Worm (Caenorhabditis elegans) whole organism, mixed stage, embryonic: Measurements from ENCODE around the gene mtp-18.

Source experiments
- M03D4.4 ChIP-seq: sonication (generic microtip); optimal IDR thresholded peaks from 2 replicates; lab custom pipeline; 2017; ENCODE audit warnings: mild to moderate bottlenecking, missing genetic modification characterization, missing compliant biosample characterization
- bed-3 ChIP-seq: fragments of 200-800 bp; sonication (Bioruptor generic); optimal IDR thresholded peaks from 3 replicates; lab custom pipeline; 2018; ENCODE audit warnings: mild to moderate bottlenecking, missing genetic modification characterization, moderate library complexity, missing compliant biosample characterization
- blmp-1 ChIP-seq: fragments of 150-350 bp; optimal IDR thresholded peaks from 2 replicates; lab custom pipeline; 2014; ENCODE audit warnings: missing biosample characterization, missing genetic modification characterization
- ceh-39 ChIP-seq: fragments of 150-350 bp; optimal IDR thresholded peaks from 2 replicates; lab custom pipeline; 2014; ENCODE audit warnings: missing biosample characterization, missing genetic modification characterization
- ceh-43 ChIP-seq: fragments of 200-800 bp; sonication (Bioruptor generic); optimal IDR thresholded peaks from 2 replicates; lab custom pipeline; 2018; ENCODE audit warnings: mild to moderate bottlenecking, missing genetic modification characterization, moderate library complexity, missing compliant biosample characterization
- ceh-83 ChIP-seq: fragments of 200-800 bp; sonication (Bioruptor generic); optimal IDR thresholded peaks from 2 replicates; lab custom pipeline; 2018; ENCODE audit warnings: mild to moderate bottlenecking, missing genetic modification characterization, missing compliant biosample characterization
- ces-1 ChIP-seq: fragments of 150-350 bp; optimal IDR thresholded peaks from 2 replicates; lab custom pipeline; 2014; ENCODE audit warnings: missing biosample characterization, missing genetic modification reagents, missing genetic modification characterization
- cnd-1 ChIP-seq: fragments of 200-800 bp; sonication (Bioruptor generic); optimal IDR thresholded peaks from 2 replicates; lab custom pipeline; 2018; ENCODE audit warnings: mild to moderate bottlenecking, missing genetic modification characterization, missing compliant biosample characterization
- drap-1 ChIP-seq: fragments of 200-800 bp; sonication (Bioruptor generic); optimal IDR thresholded peaks from 3 replicates; lab custom pipeline; 2018; ENCODE audit warnings: mild to moderate bottlenecking, missing genetic modification characterization, missing compliant biosample characterization
- elt-1 ChIP-seq: sonication (generic microtip); optimal IDR thresholded peaks from 2 replicates; lab custom pipeline; 2017; ENCODE audit warnings: missing genetic modification characterization, mild to moderate bottlenecking, missing compliant biosample characterization, antibody characterized with exemption, moderate library complexity, borderline replicate concordance; ENCODE audit not compliant: insufficient read depth
- elt-3 ChIP-seq: fragments of 150-350 bp; optimal IDR thresholded peaks from 2 replicates; lab custom pipeline; 2014; ENCODE audit warnings: missing biosample characterization, missing genetic modification characterization
- flh-1 ChIP-seq: fragments of 200-800 bp; sonication (Bioruptor generic); optimal IDR thresholded peaks from 2 replicates; lab custom pipeline; 2018; ENCODE audit warnings: mild to moderate bottlenecking, missing genetic modification characterization, moderate library complexity, missing compliant biosample characterization
- ham-2 ChIP-seq: fragments of 200-800 bp; sonication (Bioruptor generic); optimal IDR thresholded peaks from 2 replicates; lab custom pipeline; 2018; ENCODE audit warnings: mild to moderate bottlenecking, missing genetic modification characterization, missing compliant biosample characterization
- hlh-1 ChIP-seq: fragments of 150-350 bp; optimal IDR thresholded peaks from 2 replicates; lab custom pipeline; 2014; ENCODE audit warnings: missing biosample characterization, missing genetic modification reagents, missing genetic modification characterization
- lin-13 ChIP-seq: fragments of 150-350 bp; optimal IDR thresholded peaks from 2 replicates; lab custom pipeline; 2014; ENCODE audit warnings: missing biosample characterization, missing genetic modification characterization
- lin-32 ChIP-seq: fragments of 200-800 bp; sonication (Bioruptor generic); optimal IDR thresholded peaks from 2 replicates; lab custom pipeline; 2018; ENCODE audit warnings: mild to moderate bottlenecking, missing genetic modification characterization, missing compliant biosample characterization
- lsy-2 ChIP-seq: fragments of 150-350 bp; optimal IDR thresholded peaks from 2 replicates; lab custom pipeline; 2014; ENCODE audit warnings: missing biosample characterization, missing genetic modification characterization
- mab-5 ChIP-seq: fragments of 150-350 bp; optimal IDR thresholded peaks from 2 replicates; lab custom pipeline; 2014; ENCODE audit warnings: missing biosample characterization, missing genetic modification characterization
- mep-1 ChIP-seq: fragments of 150-350 bp; optimal IDR thresholded peaks from 2 replicates; lab custom pipeline; 2017; ENCODE audit warnings: missing biosample characterization, missing genetic modification reagents, missing genetic modification characterization, inconsistent platforms
- mls-2 ChIP-seq: sonication (generic microtip); optimal IDR thresholded peaks from 2 replicates; lab custom pipeline; 2016; ENCODE audit warnings: mild to moderate bottlenecking, missing genetic modification characterization, moderate library complexity, missing compliant biosample characterization
- nhr-12 ChIP-seq: fragments of 150-350 bp; optimal IDR thresholded peaks from 2 replicates; lab custom pipeline; 2014; ENCODE audit warnings: missing biosample characterization, missing genetic modification characterization
- nhr-2 ChIP-seq: fragments of 150-350 bp; optimal IDR thresholded peaks from 2 replicates; lab custom pipeline; 2014; ENCODE audit warnings: missing biosample characterization, missing genetic modification characterization
- nhr-28 ChIP-seq: fragments of 150-350 bp; optimal IDR thresholded peaks from 2 replicates; lab custom pipeline; 2014; ENCODE audit warnings: missing biosample characterization, missing genetic modification characterization
- nhr-76 ChIP-seq: sonication (generic microtip); optimal IDR thresholded peaks from 2 replicates; lab custom pipeline; 2017; ENCODE audit warnings: missing biosample characterization, missing genetic modification characterization
- pha-4 ChIP-seq: fragments of 150-350 bp; optimal IDR thresholded peaks from 2 replicates; lab custom pipeline; 2018; ENCODE audit warnings: missing biosample characterization, missing genetic modification reagents, missing genetic modification characterization
- sem-2 ChIP-seq: fragments of 200-800 bp; sonication (Bioruptor generic); optimal IDR thresholded peaks from 2 replicates; lab custom pipeline; 2018; ENCODE audit warnings: mild to moderate bottlenecking, missing genetic modification characterization, missing compliant biosample characterization
- snpc-4 ChIP-seq: fragments of 150-350 bp; optimal IDR thresholded peaks from 2 replicates; lab custom pipeline; 2014; ENCODE audit warnings: missing biosample characterization, missing genetic modification characterization
- tbx-8 ChIP-seq: fragments of 200-800 bp; sonication (Bioruptor generic); optimal IDR thresholded peaks from 2 replicates; lab custom pipeline; 2018; ENCODE audit warnings: mild to moderate bottlenecking, missing genetic modification characterization, moderate library complexity, missing compliant biosample characterization
- unc-120 ChIP-seq: sonication (generic microtip); optimal IDR thresholded peaks from 2 replicates; lab custom pipeline; 2017; ENCODE audit warnings: missing genetic modification characterization, missing compliant biosample characterization; ENCODE audit not compliant: poor library complexity, severe bottlenecking
- unc-39 ChIP-seq: fragments of 150-350 bp; optimal IDR thresholded peaks from 2 replicates; lab custom pipeline; 2014; ENCODE audit warnings: missing biosample characterization, missing genetic modification characterization
- unc-62 ChIP-seq: fragments of 150-350 bp; optimal IDR thresholded peaks from 2 replicates; lab custom pipeline; 2014; ENCODE audit warnings: missing biosample characterization, missing genetic modification reagents, missing genetic modification characterization
- zip-8 ChIP-seq: fragments of 150-350 bp; optimal IDR thresholded peaks from 2 replicates; lab custom pipeline; 2014; ENCODE audit warnings: missing biosample characterization, missing genetic modification characterization
- ztf-11 ChIP-seq: fragments of 150-350 bp; optimal IDR thresholded peaks from 2 replicates; lab custom pipeline; 2014; ENCODE audit warnings: missing biosample characterization, missing genetic modification characterization

mtp-18 gene

DNA sequence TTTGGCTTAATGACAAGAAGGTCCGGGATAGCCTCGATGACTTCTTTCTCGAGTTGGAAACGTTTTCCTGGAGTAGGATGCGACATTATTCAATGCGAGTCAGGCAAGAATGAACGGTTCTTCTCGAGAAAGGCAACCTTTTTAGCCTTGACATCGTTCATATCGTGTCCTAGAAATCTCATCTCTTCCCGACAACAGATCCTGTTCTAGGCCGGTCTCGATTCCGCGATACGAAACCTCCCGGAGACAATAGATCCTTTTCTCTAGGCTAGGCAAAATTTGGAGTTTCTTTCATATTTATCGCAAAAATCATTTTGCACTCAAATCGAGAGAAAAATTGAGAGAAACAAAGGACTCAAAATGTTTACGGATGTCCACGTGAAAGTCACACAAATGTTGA, 32.8 kb upstream of the mtp-18 start, which contains the start of gene rml-3:
TSS of gene rml-3 (minus strand) at position 93 of the 400 bp plus-strand sequence.
- TF ChIP-seq lin-32 (GFP tag; lab: Kevin White, UChicago) (no peak), elt-1 (tag; lab: Kevin White, UChicago) (peak; percentile 77)

ce11 chrX:6235443-6235842, 29.2 kb upstream of the mtp-18 start, which contains the start of gene hsp-43:
Gene hsp-43, minus strand, starts transcription at chrX:6235543.
- TF ChIP-seq mep-1 (tag; lab: Kevin White, UChicago) = no peak
- TF ChIP-seq blmp-1 (tag; lab: Kevin White, UChicago) = no peak
- TF ChIP-seq lin-13 (tag; lab: Kevin White, UChicago) = no peak
- TF ChIP-seq lsy-2 (tag; lab: Kevin White, UChicago) = no peak
- TF ChIP-seq sem-2 (GFP tag; lab: Kevin White, UChicago) = no peak
- TF ChIP-seq elt-1 (tag; lab: Kevin White, UChicago) = no peak
- no peak for TF ChIP-seq unc-39 (tag; lab: Kevin White, UChicago)
- TF ChIP-seq nhr-12 (tag; lab: Kevin White, UChicago) = no peak

DNA sequence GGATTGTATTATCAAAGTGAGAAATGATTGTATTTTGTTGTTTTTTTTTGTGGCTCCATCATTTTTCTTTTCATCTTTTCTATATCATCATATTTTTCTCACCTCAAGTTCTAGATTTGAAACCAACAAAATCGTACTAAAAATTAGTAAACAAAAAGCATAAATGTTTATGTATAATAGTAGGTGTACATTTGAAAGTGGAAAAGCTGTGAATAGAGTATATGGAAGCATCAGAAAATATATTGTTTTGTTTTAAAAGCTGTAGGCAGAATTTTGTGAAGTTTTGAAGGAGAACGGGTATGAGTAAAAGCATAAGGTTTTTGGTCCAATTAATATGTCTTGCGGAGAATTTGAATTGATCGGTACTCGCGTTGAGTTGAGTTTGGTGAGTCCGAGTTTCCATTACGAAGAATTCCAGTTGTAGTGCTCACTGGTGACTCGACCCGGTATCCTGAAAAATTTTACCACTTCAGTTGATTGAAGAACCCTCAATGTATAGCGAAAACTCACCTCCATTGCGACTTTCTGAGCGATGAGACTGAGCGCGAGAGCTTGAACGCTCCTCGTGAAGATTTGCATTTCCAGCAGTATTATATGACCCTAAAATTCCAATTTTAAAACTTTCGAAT, 26.9 kb upstream of the mtp-18 start, which contains the start of gene C14F11.4:
TSS of gene C14F11.4 (minus strand) at position 51 of the 629 bp plus-strand sequence.
- no peak for TF ChIP-seq flh-1 (GFP tag; lab: Kevin White, UChicago)
- TF ChIP-seq ceh-83 = no peak
- TF ChIP-seq unc-62 (GFP tag; lab: Kevin White, UChicago) = no peak
- TF ChIP-seq ceh-39 (tag; lab: Kevin White, UChicago) = no peak
- no peak for TF ChIP-seq elt-3 (tag; lab: Kevin White, UChicago)
- TF ChIP-seq M03D4.4 (tag; lab: Kevin White, UChicago) = no peak
- no peak for TF ChIP-seq unc-120 (tag; lab: Kevin White, UChicago)
- TF ChIP-seq lin-32 (GFP tag; lab: Kevin White, UChicago) = no peak
- TF ChIP-seq drap-1 (GFP tag; lab: Kevin White, UChicago) = no peak
- TF ChIP-seq cnd-1 (tag; lab: Kevin White, UChicago) = no peak
- TF ChIP-seq nhr-76 (tag; lab: Kevin White, UChicago) = no peak
- no peak for TF ChIP-seq mls-2
- TF ChIP-seq tbx-8 (GFP tag; lab: Kevin White, UChicago) = no peak
- no peak for TF ChIP-seq nhr-12 (tag; lab: Kevin White, UChicago)
- no peak for TF ChIP-seq bed-3 (GFP tag; lab: Kevin White, UChicago)
- TF ChIP-seq zip-8 (tag; lab: Kevin White, UChicago) = no peak
- no peak for TF ChIP-seq ztf-11 (tag; lab: Kevin White, UChicago)
- no peak for TF ChIP-seq ces-1

DNA sequence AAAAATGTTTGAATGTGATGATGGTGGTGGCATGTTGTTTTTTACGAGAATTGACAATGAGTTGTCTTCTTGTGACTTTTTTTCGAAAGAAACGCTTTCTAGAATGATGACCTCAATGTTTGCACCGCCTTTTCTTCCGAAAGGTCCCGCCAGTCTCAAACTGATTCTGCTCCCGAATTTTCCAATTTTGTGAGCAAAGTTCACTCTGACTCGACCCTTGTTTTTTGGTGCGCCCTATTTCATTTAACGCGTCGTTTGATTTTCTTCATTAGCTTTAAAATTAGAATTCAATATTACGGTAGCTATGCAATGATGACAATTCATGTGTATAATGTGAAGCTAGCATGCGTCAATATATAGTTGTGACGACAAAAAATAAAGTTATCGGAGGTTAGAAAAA, 24.5 kb upstream of the mtp-18 start, which contains the start of gene lite-1:
TSS of gene lite-1 (minus strand) at position 101 of the 400 bp plus-strand sequence.
- TF ChIP-seq cnd-1 (tag; lab: Kevin White, UChicago) (no peak), flh-1 (GFP tag; lab: Kevin White, UChicago) (no peak), snpc-4 (tag; lab: Kevin White, UChicago) (no peak), drap-1 (GFP tag; lab: Kevin White, UChicago) (no peak), lin-13 (tag; lab: Kevin White, UChicago) (no peak), ces-1 (no peak), ceh-43 (GFP tag; lab: Kevin White, UChicago) (no peak), nhr-2 (no peak), unc-39 (tag; lab: Kevin White, UChicago) (no peak), hlh-1 (tag; lab: Kevin White, UChicago) (no peak), ztf-11 (tag; lab: Kevin White, UChicago) (no peak), elt-3 (tag; lab: Kevin White, UChicago) (no peak), nhr-12 (tag; lab: Kevin White, UChicago) (no peak), mls-2 (no peak), nhr-76 (tag; lab: Kevin White, UChicago) (no peak)

DNA sequence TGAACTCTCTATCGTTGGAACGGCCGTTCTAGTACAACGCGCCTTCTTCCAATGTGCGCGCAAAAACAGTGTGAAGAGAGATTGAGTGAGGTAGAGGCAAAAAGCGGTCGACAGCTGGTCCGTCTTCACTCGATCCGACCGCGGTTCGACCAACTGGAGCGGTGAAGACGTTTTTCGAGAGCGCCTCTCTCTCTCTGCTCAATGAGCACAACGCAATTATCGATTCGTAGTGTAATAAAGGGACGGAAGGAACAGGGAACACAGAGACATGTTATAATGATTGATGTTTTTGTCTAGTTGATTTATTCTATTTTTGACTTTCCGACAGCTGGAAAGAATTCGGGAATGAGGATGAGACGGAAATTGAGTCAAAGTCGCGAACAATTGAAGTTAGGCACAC, 18.6 kb upstream of the mtp-18 start:
- TF ChIP-seq unc-62 (GFP tag; lab: Kevin White, UChicago) (peak; percentile 96), ceh-39 (tag; lab: Kevin White, UChicago) (no peak), cnd-1 (tag; lab: Kevin White, UChicago) (peak; percentile 82), nhr-28 (tag; lab: Kevin White, UChicago) (no peak), zip-8 (tag; lab: Kevin White, UChicago) (no peak), unc-39 (tag; lab: Kevin White, UChicago) (no peak), M03D4.4 (tag; lab: Kevin White, UChicago) (no peak), mab-5 (tag; lab: Kevin White, UChicago) (peak; percentile 82), lsy-2 (tag; lab: Kevin White, UChicago) (no peak), elt-3 (tag; lab: Kevin White, UChicago) (no peak), elt-1 (tag; lab: Kevin White, UChicago) (no peak), nhr-12 (tag; lab: Kevin White, UChicago) (no peak), ham-2 (no peak), pha-4 (no peak), hlh-1 (tag; lab: Kevin White, UChicago) (peak; percentile 93), lin-13 (tag; lab: Kevin White, UChicago) (peak; percentile 28), lin-32 (GFP tag; lab: Kevin White, UChicago) (peak; percentile 28), sem-2 (GFP tag; lab: Kevin White, UChicago) (no peak), unc-120 (tag; lab: Kevin White, UChicago) (peak; percentile 72), ces-1 (no peak)
